Fruit fly (Drosophila melanogaster): Measurements from ENCODE around the gene CheB98a.

CheB98a gene

dm6 chr3R:28811677-28812465, 5.4 kb downstream of the CheB98a start, which contains the start of gene Prp39:
Prp39 (plus strand) TSS chr3R:28812102.
- TF ChIP-seq topi (GFP tag; optimal IDR thresholded peaks at IDR 0.05): peak; percentile 9
- TF ChIP-seq Sox102F (GFP tag; optimal IDR thresholded peaks at IDR 0.05): no peak
- TF ChIP-seq CG10669 (GFP tag; optimal IDR thresholded peaks at IDR 0.05): no peak
- peak; percentile 10 for TF ChIP-seq Hr39 (GFP tag; optimal IDR thresholded peaks at IDR 0.05)
- TF ChIP-seq lz (GFP tag; optimal IDR thresholded peaks at IDR 0.05): peak; percentile 14
- no peak for TF ChIP-seq CG34406 (GFP tag; optimal IDR thresholded peaks at IDR 0.05)
- TF ChIP-seq cyc (GFP tag; optimal IDR thresholded peaks at IDR 0.05): peak; percentile 5
- TF ChIP-seq Ets21C (GFP tag; optimal IDR thresholded peaks at IDR 0.05): no peak
- TF ChIP-seq Blimp-1 (GFP tag; optimal IDR thresholded peaks at IDR 0.05): no peak
- peak; percentile 22 for TF ChIP-seq acj6 (GFP tag; optimal IDR thresholded peaks at IDR 0.05)
- TF ChIP-seq Lpt (GFP tag; optimal IDR thresholded peaks at IDR 0.05): no peak
- no peak for TF ChIP-seq svp (GFP tag)
- no peak for TF ChIP-seq Eip93F (GFP tag; optimal IDR thresholded peaks at IDR 0.05)
- TF ChIP-seq ss (GFP tag; optimal IDR thresholded peaks at IDR 0.05): no peak
- no peak for TF ChIP-seq Eip75B (GFP tag; optimal IDR thresholded peaks at IDR 0.05)
- TF ChIP-seq Sox14 (GFP tag; optimal IDR thresholded peaks at IDR 0.05): peak; percentile 89
- no peak for TF ChIP-seq fd85E (GFP tag; optimal IDR thresholded peaks at IDR 0.05)
- no peak for TF ChIP-seq OdsH (GFP tag; optimal IDR thresholded peaks at IDR 0.05)
- TF ChIP-seq Eip78C (GFP tag): no peak
- TF ChIP-seq CG8632 (GFP tag; optimal IDR thresholded peaks at IDR 0.05): no peak
- peak; percentile 34; the same call in 1 of the 3 replicates for TF ChIP-seq eg (GFP tag; IDR thresholded peaks at IDR 0.05)
- TF ChIP-seq net (GFP tag; optimal IDR thresholded peaks at IDR 0.05): no peak
- TF ChIP-seq CG3919 (GFP tag; optimal IDR thresholded peaks at IDR 0.05): no peak
- TF ChIP-seq CG15336 (GFP tag; IDR thresholded peaks at IDR 0.05): no peak
- TF ChIP-seq CG6163 (GFP tag; IDR thresholded peaks at IDR 0.05): 0 out of 3 replicates have a peak, but pooled peaks have one; percentile 17
- peak; percentile 41 for TF ChIP-seq esn (GFP tag; optimal IDR thresholded peaks at IDR 0.05)
- no peak for TF ChIP-seq CG8319 (GFP tag; optimal IDR thresholded peaks at IDR 0.05)
- TF ChIP-seq CG11294 (GFP tag; IDR thresholded peaks at IDR 0.05): no peak
- peak; percentile 20 for TF ChIP-seq Ets96B (tag; optimal IDR thresholded peaks at IDR 0.05)
- no peak for TF ChIP-seq dac (GFP tag; optimal IDR thresholded peaks at IDR 0.05)
- TF ChIP-seq fkh (GFP tag; optimal IDR thresholded peaks at IDR 0.05): peak; percentile 78
- TF ChIP-seq CG11902 (GFP tag; optimal IDR thresholded peaks at IDR 0.05): no peak
- TF ChIP-seq CG31627 (GFP tag; optimal IDR thresholded peaks at IDR 0.05): peak; percentile 1
- no peak for TF ChIP-seq vri (GFP tag; optimal IDR thresholded peaks at IDR 0.05)

dm6 chr3R:28819555-28820305, 13.2 kb downstream of the CheB98a start, which contains the start of the genes CG1523 and CG1647:
CG1523 (minus strand) TSS chr3R:28819668.
CG1647 (plus strand) TSS chr3R:28820221.
- TF ChIP-seq Smox (GFP tag; optimal IDR thresholded peaks at IDR 0.05) (no peak), Eip75B (GFP tag; optimal IDR thresholded peaks at IDR 0.05) (no peak), CG11902 (GFP tag; optimal IDR thresholded peaks at IDR 0.05) (no peak), dsx (GFP tag; optimal IDR thresholded peaks at IDR 0.05; ENCODE audit: poor library complexity, severe bottlenecking) (no peak), dac (GFP tag; optimal IDR thresholded peaks at IDR 0.05) (no peak), CG31627 (GFP tag; optimal IDR thresholded peaks at IDR 0.05) (peak; percentile 76), Sox14 (GFP tag; optimal IDR thresholded peaks at IDR 0.05) (peak; percentile 83), CG10631 (GFP tag; optimal IDR thresholded peaks at IDR 0.05) (peak; percentile 80), acj6 (GFP tag; optimal IDR thresholded peaks at IDR 0.05) (no peak), Sox15 (GFP tag; optimal IDR thresholded peaks at IDR 0.05) (peak; percentile 66), CG16779 (tag; optimal IDR thresholded peaks at IDR 0.05) (no peak), CG10669 (GFP tag; optimal IDR thresholded peaks at IDR 0.05) (no peak), CG3032 (tag; optimal IDR thresholded peaks at IDR 0.05) (peak; percentile 77), CG11294 (GFP tag; IDR thresholded peaks at IDR 0.05) (peak; percentile 40; the same call in 1 of the 2 replicates), CG6163 (GFP tag; IDR thresholded peaks at IDR 0.05) (peak; percentile 63; the same call in 2 of the 3 replicates), eg (GFP tag; IDR thresholded peaks at IDR 0.05) (no peak; the same call in 2 of the 3 replicates), svp (GFP tag) (no peak), OdsH (GFP tag; optimal IDR thresholded peaks at IDR 0.05) (no peak), Hr39 (GFP tag; optimal IDR thresholded peaks at IDR 0.05) (peak; percentile 76), achi (GFP tag; optimal IDR thresholded peaks at IDR 0.05) (no peak), spab (GFP tag; optimal IDR thresholded peaks at IDR 0.05) (no peak), CG6808 (GFP tag; optimal IDR thresholded peaks at IDR 0.05) (no peak), net (GFP tag; optimal IDR thresholded peaks at IDR 0.05) (no peak), CG6854 (GFP tag; optimal IDR thresholded peaks at IDR 0.05) (no peak), CG15336 (GFP tag; IDR thresholded peaks at IDR 0.05) (peak; percentile 34; the same call in 1 of the 2 replicates), Lpt (GFP tag; optimal IDR thresholded peaks at IDR 0.05) (peak; percentile 3), fkh (GFP tag; optimal IDR thresholded peaks at IDR 0.05) (peak; percentile 69), Hr4 (GFP tag; optimal IDR thresholded peaks at IDR 0.05) (peak; percentile 73), CG34406 (GFP tag; optimal IDR thresholded peaks at IDR 0.05) (peak; percentile 71)

Measured in whole organism, prepupa.